Worm (Caenorhabditis elegans) whole organism, L1 larva: ENCODE results near the gene F52D10.4.

Experiments
- C34B4.2 ChIP-seq: sonication (generic microtip); optimal IDR thresholded peaks from 2 replicates; lab custom pipeline; 2017; ENCODE audit warnings: mild to moderate bottlenecking, missing genetic modification characterization, missing compliant biosample characterization
- Y116A8C.19 ChIP-seq: sonication (generic microtip); optimal IDR thresholded peaks from 2 replicates; lab custom pipeline; 2016; ENCODE audit warnings: missing compliant biosample characterization, missing genetic modification characterization, borderline replicate concordance
- aly-2 ChIP-seq: fragments of 150-350 bp; optimal IDR thresholded peaks from 2 replicates; lab custom pipeline; 2014; ENCODE audit warnings: missing biosample characterization, missing genetic modification characterization
- blmp-1 ChIP-seq: fragments of 150-350 bp; optimal IDR thresholded peaks from 2 replicates; lab custom pipeline; 2014; ENCODE audit warnings: missing biosample characterization, missing genetic modification characterization
- ceh-82 ChIP-seq, 3 experiments: fragments of 150-350 bp in 1 of 3; sonication (generic microtip) in 2 of 3; optimal IDR thresholded peaks; 2 replicates each; lab custom pipeline; 2014 to 2017; ENCODE audit warnings: missing biosample characterization in 3 of 3, missing genetic modification characterization in 3 of 3
- dpl-1 ChIP-seq, 3 experiments: fragments of 150-350 bp in 2 of 3; sonication (generic microtip) in 1 of 3; optimal IDR thresholded peaks; 2 replicates each; lab custom pipeline; 2014 to 2017; ENCODE audit warnings: missing biosample characterization in 3 of 3, missing genetic modification characterization in 3 of 3, missing genetic modification reagents in 3 of 3
- dsc-1 ChIP-seq: sonication (generic microtip); optimal IDR thresholded peaks from 2 replicates; lab custom pipeline; 2016; ENCODE audit warnings: mild to moderate bottlenecking, missing genetic modification characterization, missing compliant biosample characterization
- efl-1 ChIP-seq, 4 experiments: fragments of 150-350 bp; optimal IDR thresholded peaks in 3 of 4; peaks in 1 of 4; 1 replicate in 1 of 4; 2 replicates in 3 of 4; lab custom pipeline; 2014; ENCODE audit warnings: missing biosample characterization in 2 of 4, missing genetic modification characterization in 2 of 4, missing genetic modification reagents in 2 of 4
- egl-13 ChIP-seq: sonication (generic microtip); optimal IDR thresholded peaks from 2 replicates; lab custom pipeline; 2016; ENCODE audit warnings: missing genotype, missing genetic modification reagents, missing genetic modification characterization, missing compliant biosample characterization
- elt-2 ChIP-seq: sonication (generic microtip); optimal IDR thresholded peaks from 2 replicates; lab custom pipeline; 2016; ENCODE audit warnings: missing genetic modification characterization, mild to moderate bottlenecking, inconsistent platforms, missing compliant biosample characterization, missing genetic modification reagents
- elt-3 ChIP-seq, 6 experiments: fragments of 150-350 bp in 1 of 6; sonication (generic microtip); optimal IDR thresholded peaks; 2 replicates each; lab custom pipeline; 2017 to 2018; ENCODE audit warnings: missing biosample characterization in 6 of 6, missing genetic modification characterization in 6 of 6, inconsistent platforms in 1 of 6
- fkh-4 ChIP-seq: sonication (generic microtip); optimal IDR thresholded peaks from 2 replicates; lab custom pipeline; 2016; ENCODE audit warnings: missing compliant biosample characterization, missing genetic modification characterization, borderline replicate concordance
- grh-1 ChIP-seq: fragments of 200-800 bp; sonication (Bioruptor generic); IDR thresholded peaks from 2 replicates; pipeline ENCODE4 v1.3.6; 2022; ENCODE audit warnings: missing genetic modification reagents, missing genetic modification characterization, missing compliant biosample characterization
- hlh-4 ChIP-seq: sonication (generic microtip); optimal IDR thresholded peaks from 2 replicates; lab custom pipeline; 2016; ENCODE audit warnings: mild to moderate bottlenecking, missing genetic modification characterization, missing compliant biosample characterization
- isw-1 ChIP-seq: fragments of 200-800 bp; sonication (Bioruptor generic); IDR thresholded peaks from 2 replicates; pipeline ENCODE4 v1.3.6; 2022; ENCODE audit warnings: missing genetic modification characterization, missing compliant biosample characterization
- jun-1 ChIP-seq: fragments of 150-350 bp; optimal IDR thresholded peaks from 2 replicates; lab custom pipeline; 2014; ENCODE audit warnings: missing biosample characterization, missing genetic modification reagents, missing genetic modification characterization
- lin-13 ChIP-seq: fragments of 150-350 bp; optimal IDR thresholded peaks from 2 replicates; lab custom pipeline; 2014; ENCODE audit warnings: missing biosample characterization, missing genetic modification reagents, missing genetic modification characterization
- lin-14 ChIP-seq: fragments of 200-800 bp; sonication (Bioruptor generic); optimal IDR thresholded peaks from 2 replicates; lab custom pipeline; 2018; ENCODE audit warnings: mild to moderate bottlenecking, missing genetic modification characterization, moderate library complexity, missing compliant biosample characterization
- mep-1 ChIP-seq: fragments of 150-350 bp; optimal IDR thresholded peaks from 2 replicates; lab custom pipeline; 2014; ENCODE audit warnings: missing biosample characterization, missing genetic modification characterization
- nhr-19 ChIP-seq: fragments of 200-800 bp; sonication (Bioruptor generic); conservative IDR thresholded peaks from 2 replicates; pipeline ENCODE4 v1.3.6; 2022; ENCODE audit warnings: missing genetic modification characterization, missing compliant biosample characterization
- nhr-28 ChIP-seq: fragments of 150-350 bp; optimal IDR thresholded peaks from 2 replicates; lab custom pipeline; 2014; ENCODE audit warnings: missing biosample characterization, missing genetic modification characterization
- nhr-47 ChIP-seq: sonication (generic microtip); optimal IDR thresholded peaks from 2 replicates; lab custom pipeline; 2016; ENCODE audit warnings: mild to moderate bottlenecking, missing genetic modification characterization, moderate library complexity, missing compliant biosample characterization
- nhr-71 ChIP-seq: sonication (generic microtip); optimal IDR thresholded peaks from 2 replicates; lab custom pipeline; 2016; ENCODE audit warnings: mild to moderate bottlenecking, missing genetic modification characterization, moderate library complexity, missing compliant biosample characterization
- nhr-85 ChIP-seq: sonication (generic microtip); peaks from one replicate; lab custom pipeline; 2016; ENCODE audit warnings: missing genetic modification characterization, inconsistent platforms, missing compliant biosample characterization
- nhr-90 ChIP-seq: sonication (generic microtip); optimal IDR thresholded peaks from 2 replicates; lab custom pipeline; 2016; ENCODE audit warnings: mild to moderate bottlenecking, missing genetic modification characterization, missing compliant biosample characterization; ENCODE audit not compliant: poor library complexity
- pax-3 ChIP-seq: fragments of 200-800 bp; sonication (Bioruptor generic); optimal IDR thresholded peaks from 2 replicates; lab custom pipeline; 2018; ENCODE audit warnings: mild to moderate bottlenecking, missing genetic modification characterization, moderate library complexity, missing compliant biosample characterization
- snu-23 ChIP-seq: sonication (generic microtip); optimal IDR thresholded peaks from 2 replicates; lab custom pipeline; 2016; ENCODE audit warnings: missing genetic modification characterization, missing compliant biosample characterization
- sox-4 ChIP-seq: sonication (generic microtip); optimal IDR thresholded peaks from 2 replicates; lab custom pipeline; 2016; ENCODE audit warnings: missing genetic modification characterization, missing compliant biosample characterization
- tlp-1 ChIP-seq: fragments of 150-350 bp; optimal IDR thresholded peaks from 2 replicates; lab custom pipeline; 2014; ENCODE audit warnings: missing biosample characterization, missing genetic modification characterization
- unc-130 ChIP-seq: fragments of 150-350 bp; optimal IDR thresholded peaks from 2 replicates; lab custom pipeline; 2017; ENCODE audit warnings: missing biosample characterization, missing genetic modification characterization, inconsistent platforms
- unc-86 ChIP-seq: sonication (generic microtip); optimal IDR thresholded peaks from 2 replicates; lab custom pipeline; 2016; ENCODE audit warnings: missing genetic modification characterization, missing compliant biosample characterization
- zag-1 ChIP-seq: fragments of 150-350 bp; optimal IDR thresholded peaks from 2 replicates; lab custom pipeline; 2014; ENCODE audit warnings: missing biosample characterization, missing genetic modification characterization

The F52D10.4 gene

DNA sequence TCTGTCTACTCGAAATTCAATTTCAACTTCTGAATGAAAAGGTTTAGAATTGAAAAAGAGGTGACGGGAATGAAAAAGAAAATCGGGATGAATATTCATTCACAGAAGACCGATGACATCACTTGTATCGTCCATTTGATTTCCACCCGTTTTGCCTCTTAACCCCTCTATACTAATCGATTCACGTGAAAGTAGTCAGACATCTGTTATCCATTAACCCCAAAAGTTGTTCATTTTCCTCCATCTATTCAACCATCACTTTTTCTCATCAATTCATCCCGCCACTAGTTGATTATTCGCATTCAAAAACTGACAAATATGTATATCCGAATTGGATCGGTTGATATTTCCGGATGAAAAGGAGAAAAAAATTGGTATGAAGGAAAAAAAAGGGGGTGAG, 24.7 kb upstream of the F52D10.4 start:
- TF ChIP-seq jun-1 (no peak), lin-14 (peak; percentile 23), dsc-1 (tag; lab: Kevin White, UChicago) (peak; percentile 93), nhr-28 (tag; lab: Kevin White, UChicago) (no peak), dpl-1 (GFP tag; optimal IDR thresholded peaks at IDR 0.05; lab: Kevin White, UChicago) (no peak), aly-2 (tag; lab: Kevin White, UChicago) (no peak), egl-13 (tag; lab: Kevin White, UChicago) (peak; percentile 20), efl-1 (optimal IDR thresholded peaks at IDR 0.05; lab: Kevin White, UChicago) (no peak), efl-1 (GFP tag; optimal IDR thresholded peaks at IDR 0.05 in 1 of 2; lab: Kevin White, UChicago) (no peak), ceh-82 (tag; optimal IDR thresholded peaks at IDR 0.05; lab: Kevin White, UChicago) (no peak), fkh-4 (tag; lab: Kevin White, UChicago) (peak; percentile 71), nhr-85 (peak; percentile 35)

DNA sequence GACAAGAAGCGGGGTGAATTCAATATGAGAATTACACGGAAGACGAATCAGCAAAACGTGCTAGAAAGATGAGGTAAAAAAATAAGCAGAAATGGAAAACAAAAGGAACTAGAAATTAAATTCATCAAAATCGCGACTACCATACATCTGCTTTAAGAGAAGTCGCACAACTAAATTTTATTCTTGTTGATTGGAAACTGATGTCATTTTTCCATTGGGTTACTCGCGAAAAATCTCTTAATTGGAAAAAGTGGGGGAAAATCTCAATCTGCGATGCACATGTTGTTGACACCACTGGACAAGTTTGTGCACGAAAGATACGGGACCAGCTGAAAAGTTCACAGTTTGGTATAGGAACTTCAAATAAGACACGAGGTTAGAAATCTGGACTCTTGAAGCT, 20.4 kb upstream of the F52D10.4 start:
- no peak for TF ChIP-seq nhr-90 (tag; lab: Kevin White, UChicago)
- TF ChIP-seq elt-2, result no peak
- TF ChIP-seq grh-1 (GFP tag; lab: Robert Waterston, UW), result no peak
- no peak for TF ChIP-seq tlp-1 (tag; lab: Kevin White, UChicago)
- no peak for TF ChIP-seq isw-1 (GFP tag; lab: Robert Waterston, UW)
- TF ChIP-seq lin-13 (GFP tag; lab: Kevin White, UChicago), result no peak
- TF ChIP-seq unc-130 (tag; lab: Kevin White, UChicago), result no peak
- no peak for TF ChIP-seq aly-2 (tag; lab: Kevin White, UChicago)
- no peak for TF ChIP-seq zag-1 (tag; lab: Kevin White, UChicago)
- no peak for TF ChIP-seq nhr-19 (GFP tag; lab: Robert Waterston, UW)
- TF ChIP-seq snu-23 (GFP tag; lab: Kevin White, UChicago), result no peak
- no peak for TF ChIP-seq unc-86
- TF ChIP-seq fkh-4 (tag; lab: Kevin White, UChicago), result peak; percentile 89
- TF ChIP-seq dsc-1 (tag; lab: Kevin White, UChicago), result peak; percentile 97

DNA sequence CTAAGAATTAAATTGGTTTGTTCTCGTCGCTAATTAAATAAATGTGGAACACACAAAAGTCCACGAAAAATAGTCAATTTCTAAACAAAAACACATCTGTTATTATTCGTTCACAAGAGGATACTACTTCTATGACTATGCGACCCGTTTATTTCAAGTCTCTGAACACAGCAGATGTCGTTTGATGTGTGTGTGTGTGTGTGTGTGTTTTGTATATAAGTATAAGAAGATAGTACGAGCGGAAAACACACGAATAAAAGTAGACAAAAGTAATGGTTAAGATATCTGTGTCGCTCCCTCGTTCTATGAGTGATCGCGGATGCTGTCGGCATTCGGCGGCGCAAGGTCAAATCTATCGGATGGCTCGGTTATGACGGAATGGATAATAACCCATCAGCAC, 18.4 kb upstream of the F52D10.4 start:
- TF ChIP-seq snu-23 (GFP tag; lab: Kevin White, UChicago) (peak; percentile 16), lin-14 (peak; percentile 57), nhr-19 (GFP tag; lab: Robert Waterston, UW) (peak; percentile 29; the same call in 1 of the 2 replicates), elt-3 (tag; optimal IDR thresholded peaks at IDR 0.05; lab: Kevin White, UChicago) (peak in 1 of 6 experiments; percentile 23), nhr-85 (peak; percentile 72), unc-130 (tag; lab: Kevin White, UChicago) (no peak), blmp-1 (tag; lab: Kevin White, UChicago) (peak; percentile 6), nhr-71 (tag; lab: Kevin White, UChicago) (peak; percentile 22), mep-1 (tag; lab: Kevin White, UChicago) (no peak)

DNA sequence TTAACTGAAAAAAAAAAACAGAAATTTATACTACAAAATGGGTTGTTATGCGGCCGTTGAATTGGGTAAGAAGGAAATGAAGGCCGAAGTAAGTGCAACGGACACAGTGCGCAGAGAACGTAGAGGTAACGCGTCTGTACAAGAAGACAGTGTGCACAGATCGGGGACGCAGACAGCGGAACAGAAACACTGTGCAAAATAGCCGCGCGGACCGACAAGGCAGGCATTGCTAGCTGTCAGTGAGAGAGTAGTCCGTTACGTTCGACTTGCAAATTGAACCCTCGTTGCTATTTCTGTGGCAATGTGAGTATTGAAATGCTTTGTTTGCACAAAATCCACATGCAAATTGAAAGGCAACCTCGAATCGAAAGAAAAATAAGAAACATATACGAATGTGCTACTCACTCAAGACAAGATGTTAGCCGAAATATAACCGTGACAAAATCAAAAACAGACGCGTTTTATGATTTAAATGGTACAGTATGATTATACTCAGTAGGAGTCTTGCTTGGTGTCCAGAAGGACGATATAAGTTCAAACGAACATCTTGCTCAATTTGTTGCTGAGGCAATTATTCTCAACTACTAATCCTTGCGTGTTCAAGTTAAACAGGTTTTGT, 16.7 kb upstream of the F52D10.4 start:
- TF ChIP-seq sox-4 (tag; lab: Kevin White, UChicago) (no peak), tlp-1 (tag; lab: Kevin White, UChicago) (no peak), pax-3 (tag; lab: Kevin White, UChicago) (no peak), nhr-47 (no peak), zag-1 (tag; lab: Kevin White, UChicago) (no peak), dsc-1 (tag; lab: Kevin White, UChicago) (peak; percentile 67), hlh-4 (tag; lab: Kevin White, UChicago) (no peak), lin-13 (GFP tag; lab: Kevin White, UChicago) (no peak), fkh-4 (tag; lab: Kevin White, UChicago) (peak; percentile 0), mep-1 (tag; lab: Kevin White, UChicago) (peak; percentile 17), C34B4.2 (tag; lab: Kevin White, UChicago) (no peak), Y116A8C.19 (tag; lab: Kevin White, UChicago) (no peak)
